Worm (Caenorhabditis elegans) whole organism, L2 larva: ENCODE measurements around the gene T25B6.3.

Experiments used
- F13H6.1 ChIP-seq: sonication (generic microtip); optimal IDR thresholded peaks from 2 replicates; lab custom pipeline; 2016; ENCODE audit warnings: missing genetic modification characterization, missing compliant biosample characterization
- Y55F3AM.14 ChIP-seq: fragments of 200-800 bp; sonication (Bioruptor generic); optimal IDR thresholded peaks from 2 replicates; lab custom pipeline; 2018; ENCODE audit warnings: mild to moderate bottlenecking, missing genetic modification characterization, missing compliant biosample characterization
- ZK546.5 ChIP-seq: sonication (generic microtip); optimal IDR thresholded peaks from 2 replicates; lab custom pipeline; 2017; ENCODE audit warnings: missing biosample characterization, missing genetic modification characterization
- alr-1 ChIP-seq: fragments of 150-350 bp; optimal IDR thresholded peaks from 2 replicates; lab custom pipeline; 2014; ENCODE audit warnings: missing biosample characterization, missing genetic modification characterization
- aly-2 ChIP-seq: fragments of 150-350 bp; optimal IDR thresholded peaks from 2 replicates; lab custom pipeline; 2014; ENCODE audit warnings: missing biosample characterization, missing genetic modification characterization
- blmp-1 ChIP-seq: sonication (generic microtip); optimal IDR thresholded peaks from 2 replicates; lab custom pipeline; 2017; ENCODE audit warnings: missing genetic modification characterization, mild to moderate bottlenecking, missing compliant biosample characterization, antibody characterized with exemption, moderate library complexity; ENCODE audit not compliant: insufficient read depth
- ceh-16 ChIP-seq: fragments of 150-350 bp; optimal IDR thresholded peaks from 2 replicates; lab custom pipeline; 2014; ENCODE audit warnings: missing biosample characterization, missing genetic modification characterization
- ceh-82 ChIP-seq: fragments of 150-350 bp; optimal IDR thresholded peaks from 2 replicates; lab custom pipeline; 2014; ENCODE audit warnings: missing biosample characterization, missing genetic modification characterization
- crh-2 ChIP-seq: sonication (generic microtip); optimal IDR thresholded peaks from 2 replicates; lab custom pipeline; 2017; ENCODE audit warnings: missing biosample characterization, missing genetic modification characterization
- egl-27 ChIP-seq: sonication (generic microtip); optimal IDR thresholded peaks from 3 replicates; lab custom pipeline; 2017; ENCODE audit warnings: missing biosample characterization, missing genetic modification reagents, missing genetic modification characterization
- elt-1 ChIP-seq: fragments of 150-350 bp; optimal IDR thresholded peaks from 2 replicates; lab custom pipeline; 2014; ENCODE audit warnings: missing biosample characterization, missing genetic modification characterization
- elt-3 ChIP-seq: sonication (generic microtip); optimal IDR thresholded peaks from 2 replicates; lab custom pipeline; 2017; ENCODE audit warnings: missing biosample characterization, missing genetic modification characterization
- fos-1 ChIP-seq: fragments of 150-350 bp; optimal IDR thresholded peaks from 2 replicates; lab custom pipeline; 2014; ENCODE audit warnings: missing biosample characterization, missing genetic modification characterization
- gmeb-1 ChIP-seq: fragments of 150-350 bp; optimal IDR thresholded peaks from 2 replicates; lab custom pipeline; 2014; ENCODE audit warnings: missing biosample characterization, missing genetic modification characterization
- mdl-1 ChIP-seq, 2 experiments: fragments of 150-350 bp in 1 of 2; sonication (generic microtip) in 1 of 2; optimal IDR thresholded peaks; 2 replicates each; lab custom pipeline; 2017; ENCODE audit warnings: missing biosample characterization in 2 of 2, missing genetic modification characterization in 2 of 2
- nhr-10 ChIP-seq: sonication (generic microtip); optimal IDR thresholded peaks from 2 replicates; lab custom pipeline; 2017; ENCODE audit warnings: missing biosample characterization, missing genetic modification characterization
- nhr-129 ChIP-seq: fragments of 150-350 bp; optimal IDR thresholded peaks from 2 replicates; lab custom pipeline; 2014; ENCODE audit warnings: missing biosample characterization, missing genetic modification characterization
- nhr-21 ChIP-seq: fragments of 150-350 bp; optimal IDR thresholded peaks from 2 replicates; lab custom pipeline; 2014; ENCODE audit warnings: missing biosample characterization, missing genetic modification characterization
- nhr-23 ChIP-seq: fragments of 150-350 bp; optimal IDR thresholded peaks from 2 replicates; lab custom pipeline; 2014; ENCODE audit warnings: missing biosample characterization, missing genetic modification reagents, missing genetic modification characterization
- nhr-237 ChIP-seq: fragments of 150-350 bp; optimal IDR thresholded peaks from 2 replicates; lab custom pipeline; 2014; ENCODE audit warnings: missing biosample characterization, missing genetic modification characterization
- nhr-25 ChIP-seq: fragments of 150-350 bp; sonication (generic microtip); optimal IDR thresholded peaks from 3 replicates; lab custom pipeline; 2014; ENCODE audit warnings: missing biosample characterization, missing genetic modification characterization
- nhr-6 ChIP-seq: fragments of 150-350 bp; optimal IDR thresholded peaks from 2 replicates; lab custom pipeline; 2014; ENCODE audit warnings: missing biosample characterization, missing genetic modification characterization
- nhr-77 ChIP-seq: fragments of 150-350 bp; optimal IDR thresholded peaks from 2 replicates; lab custom pipeline; 2014; ENCODE audit warnings: missing biosample characterization, missing genetic modification characterization
- skn-1 ChIP-seq: sonication (generic microtip); optimal IDR thresholded peaks from 2 replicates; lab custom pipeline; 2017; ENCODE audit warnings: missing biosample characterization, missing genetic modification characterization
- sma-3 ChIP-seq: sonication (generic microtip); optimal IDR thresholded peaks from 2 replicates; lab custom pipeline; 2016; ENCODE audit warnings: missing genetic modification reagents, missing genetic modification characterization, missing compliant biosample characterization
- sma-9 ChIP-seq, 2 experiments: fragments of 150-350 bp in 1 of 2; sonication (generic microtip) in 1 of 2; optimal IDR thresholded peaks; 2 replicates each; lab custom pipeline; 2014 to 2016; ENCODE audit warnings: missing genetic modification characterization in 2 of 2, mild to moderate bottlenecking in 1 of 2, missing biosample characterization in 1 of 2, missing compliant biosample characterization in 1 of 2, missing genetic modification reagents in 1 of 2, moderate library complexity in 1 of 2
- snpc-4 ChIP-seq: fragments of 150-350 bp; optimal IDR thresholded peaks from 2 replicates; lab custom pipeline; 2014; ENCODE audit warnings: missing biosample characterization, missing genetic modification characterization
- unc-55 ChIP-seq: fragments of 150-350 bp; sonication (generic microtip); optimal IDR thresholded peaks from 3 replicates; lab custom pipeline; 2014; ENCODE audit warnings: missing biosample characterization, missing genetic modification reagents, missing genetic modification characterization
- unc-62 ChIP-seq: fragments of 150-350 bp; optimal IDR thresholded peaks from 2 replicates; lab custom pipeline; 2014; ENCODE audit warnings: missing biosample characterization, missing genetic modification reagents, missing genetic modification characterization
- zag-1 ChIP-seq: fragments of 150-350 bp; optimal IDR thresholded peaks from 2 replicates; lab custom pipeline; 2014; ENCODE audit warnings: missing biosample characterization, missing genetic modification characterization
- ztf-1 ChIP-seq: fragments of 200-800 bp; sonication (Bioruptor generic); conservative IDR thresholded peaks from 2 replicates; pipeline ENCODE4 v1.3.6; 2022; ENCODE audit warnings: missing genetic modification characterization, missing compliant biosample characterization
- ztf-11 ChIP-seq: sonication (generic microtip); optimal IDR thresholded peaks from 2 replicates; lab custom pipeline; 2017; ENCODE audit warnings: missing biosample characterization, missing genetic modification characterization
- ztf-4 ChIP-seq: fragments of 150-350 bp; optimal IDR thresholded peaks from 2 replicates; lab custom pipeline; 2014; ENCODE audit warnings: missing biosample characterization, missing genetic modification characterization

T25B6.3 gene

ce11 chrX:9022779-9023178 lies 4.6 kb upstream of the T25B6.3 start, which contains the start of gene T25B6.6:
T25B6.6 (minus strand) TSS chrX:9022879.
- TF ChIP-seq mdl-1 (tag; optimal IDR thresholded peaks at IDR 0.05; lab: Kevin White, UChicago), result no peak
- TF ChIP-seq zag-1 (tag; lab: Kevin White, UChicago), result no peak
- no peak for TF ChIP-seq nhr-237 (tag; lab: Kevin White, UChicago)
- TF ChIP-seq crh-2 (tag; lab: Kevin White, UChicago), result no peak
- TF ChIP-seq ceh-16 (tag; lab: Kevin White, UChicago), result no peak
- no peak for TF ChIP-seq sma-9 (GFP tag; optimal IDR thresholded peaks at IDR 0.05; lab: Kevin White, UChicago)
- no peak for TF ChIP-seq sma-9 (tag; optimal IDR thresholded peaks at IDR 0.05; lab: Kevin White, UChicago)
- TF ChIP-seq unc-55 (GFP tag; lab: Kevin White, UChicago), result no peak
- TF ChIP-seq nhr-129 (tag; lab: Kevin White, UChicago), result no peak
- no peak for TF ChIP-seq ztf-11 (tag; lab: Kevin White, UChicago)
- TF ChIP-seq snpc-4, result no peak
- no peak for TF ChIP-seq nhr-23 (tag; lab: Kevin White, UChicago)
- no peak for TF ChIP-seq sma-3
- TF ChIP-seq egl-27, result no peak
- TF ChIP-seq alr-1 (tag; lab: Kevin White, UChicago), result no peak
- TF ChIP-seq nhr-6 (tag; lab: Kevin White, UChicago), result no peak
- TF ChIP-seq ceh-82 (tag; lab: Kevin White, UChicago), result no peak
- no peak for TF ChIP-seq ZK546.5

DNA sequence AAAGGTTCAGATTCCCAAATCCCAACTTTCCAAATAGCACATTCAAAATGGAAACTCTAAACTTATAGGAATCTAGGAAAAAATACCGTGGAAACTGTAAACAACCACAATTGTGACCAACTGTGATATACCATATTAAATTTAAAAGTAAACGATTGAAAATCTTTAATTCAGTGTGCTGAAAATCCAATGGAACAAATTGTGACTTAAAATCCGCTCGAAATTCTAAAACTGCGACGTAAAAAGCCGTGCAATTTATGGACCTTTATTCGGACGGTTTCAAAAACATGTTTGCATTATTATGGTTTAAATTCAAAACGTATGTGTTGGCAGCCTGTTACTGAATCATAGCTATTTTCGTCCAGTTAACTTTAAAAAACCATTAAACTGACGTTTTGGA lies 3.6 kb upstream of the T25B6.3 start:
- TF ChIP-seq nhr-6 (tag; lab: Kevin White, UChicago) (no peak), ZK546.5 (no peak), nhr-21 (tag; lab: Kevin White, UChicago) (no peak)

DNA sequence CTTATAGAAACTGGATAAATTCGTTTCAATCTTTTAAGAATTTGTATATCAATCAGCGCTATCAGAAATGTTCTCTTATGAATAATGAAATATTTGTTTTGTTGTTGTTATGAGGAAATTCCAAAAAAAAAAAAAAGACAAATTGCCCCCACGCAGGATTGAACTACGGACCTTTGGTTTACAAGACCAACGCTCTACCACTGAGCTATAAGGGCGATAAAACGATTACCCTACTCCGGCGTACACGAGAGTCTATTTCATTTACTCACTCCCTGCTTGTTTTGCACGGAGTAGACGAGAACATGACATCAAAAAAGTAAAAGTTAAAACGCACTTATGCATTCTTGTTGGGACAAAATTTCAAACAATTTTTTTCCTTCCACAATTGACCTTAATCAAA lies 3.1 kb upstream of the T25B6.3 start:
- TF ChIP-seq sma-3 (peak; percentile 10), fos-1 (peak; percentile 25), F13H6.1 (tag; lab: Kevin White, UChicago) (no peak), nhr-23 (tag; lab: Kevin White, UChicago) (no peak), sma-9 (GFP tag; optimal IDR thresholded peaks at IDR 0.05; lab: Kevin White, UChicago) (peak; percentile 42), sma-9 (tag; optimal IDR thresholded peaks at IDR 0.05; lab: Kevin White, UChicago) (no peak), crh-2 (tag; lab: Kevin White, UChicago) (peak; percentile 4), nhr-21 (tag; lab: Kevin White, UChicago) (peak; percentile 26)

DNA sequence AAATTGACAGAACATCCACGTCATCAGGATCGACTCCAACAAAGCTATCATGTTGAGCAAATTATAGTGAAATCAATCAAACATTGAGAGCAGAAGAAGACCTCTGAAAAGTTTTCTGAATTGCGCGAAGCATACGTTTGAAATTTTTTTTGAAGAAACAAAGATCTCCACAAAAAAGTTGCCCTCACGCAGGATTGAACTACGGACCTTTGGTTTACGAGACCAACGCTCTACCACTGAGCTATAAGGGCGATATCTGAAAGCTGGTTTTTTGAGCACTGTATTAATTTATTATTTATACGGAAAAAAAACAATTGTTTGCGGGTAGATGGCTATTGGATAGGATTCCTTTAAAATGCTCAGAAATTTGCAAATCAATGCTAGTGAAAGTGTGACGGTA lies 1.9 kb upstream of the T25B6.3 start:
- no peak for TF ChIP-seq F13H6.1 (tag; lab: Kevin White, UChicago)

DNA sequence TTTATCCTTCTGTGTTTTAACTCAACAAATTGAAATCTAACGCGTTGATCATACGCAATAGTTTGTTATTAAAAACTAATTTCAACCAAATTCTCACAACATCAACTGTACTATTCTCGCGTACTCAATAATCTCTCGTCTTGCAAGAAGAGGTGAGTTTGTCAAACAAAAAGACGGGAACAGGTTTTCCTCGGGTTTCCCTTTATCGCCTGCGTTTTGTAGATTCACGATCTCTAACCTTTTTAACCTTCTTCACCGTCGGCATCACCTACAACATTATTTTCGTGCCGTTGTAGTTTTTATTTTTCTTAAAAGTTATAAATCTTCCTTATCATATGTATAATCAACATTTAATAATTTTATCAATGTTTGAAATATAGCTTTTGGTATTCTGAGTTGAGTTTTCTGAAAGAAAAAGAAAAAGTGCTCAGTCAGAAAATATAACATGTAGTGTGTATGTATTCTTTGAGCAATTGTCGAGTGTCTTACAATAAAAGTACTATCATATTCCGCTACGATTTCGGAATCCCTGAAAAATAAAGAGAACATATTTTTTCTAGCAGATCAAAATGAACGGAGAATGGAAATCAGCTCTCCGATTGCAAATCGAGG lies 1.6 kb downstream of the T25B6.3 start, which contains the start of gene snf-12:
Gene snf-12 (plus strand): TSS at position 562 of the 612 bp plus-strand sequence.
- no peak for TF ChIP-seq mdl-1 (tag; optimal IDR thresholded peaks at IDR 0.05; lab: Kevin White, UChicago)
- TF ChIP-seq nhr-77 (tag; lab: Kevin White, UChicago), result no peak
- TF ChIP-seq skn-1 (tag; lab: Kevin White, UChicago), result no peak
- TF ChIP-seq ztf-11 (tag; lab: Kevin White, UChicago), result no peak
- no peak for TF ChIP-seq nhr-237 (tag; lab: Kevin White, UChicago)
- TF ChIP-seq gmeb-1 (tag; lab: Kevin White, UChicago), result no peak
- peak; percentile 35 for TF ChIP-seq sma-3
- TF ChIP-seq nhr-25 (tag; lab: Kevin White, UChicago), result peak; percentile 63
- no peak for TF ChIP-seq aly-2 (tag; lab: Kevin White, UChicago)
- no peak for TF ChIP-seq ZK546.5
- TF ChIP-seq ztf-1 (GFP tag; lab: Robert Waterston, UW), result no peak
- TF ChIP-seq elt-3 (tag; lab: Kevin White, UChicago), result no peak
- no peak for TF ChIP-seq Y55F3AM.14

DNA sequence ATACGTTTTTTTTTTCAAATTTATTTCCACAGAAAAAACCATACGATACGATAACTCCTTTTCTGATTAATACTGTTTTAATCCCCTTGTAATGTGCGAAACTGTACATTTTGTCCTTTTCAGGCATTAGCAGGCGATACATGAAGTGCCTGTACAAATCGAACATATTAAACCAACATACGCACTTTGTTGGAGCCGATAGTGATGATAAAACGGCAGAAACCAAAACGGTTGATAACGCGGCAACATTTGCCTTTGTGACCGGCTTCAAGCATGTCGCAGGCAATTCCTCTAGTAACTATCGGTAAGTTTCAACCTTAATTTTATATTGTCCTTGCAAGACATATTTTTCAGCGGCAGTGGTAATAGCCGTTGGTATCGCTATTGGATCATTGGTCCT lies 6.9 kb downstream of the T25B6.3 start, which contains the start of gene nep-22:
Gene nep-22 (plus strand): TSS at position 245 of the 400 bp plus-strand sequence.
- TF ChIP-seq fos-1, result peak; percentile 86
- no peak for TF ChIP-seq F13H6.1 (tag; lab: Kevin White, UChicago)

DNA sequence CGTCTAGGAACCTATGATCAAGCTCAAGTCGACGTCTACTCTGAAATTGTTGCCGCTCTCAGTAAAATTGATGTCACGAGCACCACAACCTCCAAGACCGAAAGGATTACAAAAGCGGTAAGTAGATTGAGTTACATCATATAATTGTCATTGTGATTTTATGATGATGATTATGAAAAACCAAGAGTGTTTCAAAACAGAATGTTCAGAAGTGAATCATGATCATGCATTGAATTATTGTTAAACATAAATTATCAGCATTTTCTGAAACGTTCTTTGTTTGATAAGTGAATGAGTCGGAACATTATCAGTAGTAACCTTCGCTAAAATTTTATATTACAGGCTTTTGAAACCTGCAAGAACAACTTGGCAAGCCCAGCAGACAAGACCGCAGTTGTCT lies 7.7 kb downstream of the T25B6.3 start:
- TF ChIP-seq fos-1 (peak; percentile 84), zag-1 (tag; lab: Kevin White, UChicago) (no peak), elt-1 (tag; lab: Kevin White, UChicago) (no peak), elt-3 (tag; lab: Kevin White, UChicago) (no peak), ztf-4 (tag; lab: Kevin White, UChicago) (no peak), mdl-1 (tag; optimal IDR thresholded peaks at IDR 0.05; lab: Kevin White, UChicago) (no peak), crh-2 (tag; lab: Kevin White, UChicago) (peak; percentile 40), nhr-10 (tag; lab: Kevin White, UChicago) (no peak), blmp-1 (tag; lab: Kevin White, UChicago) (no peak), sma-3 (no peak), egl-27 (no peak), Y55F3AM.14 (no peak), ceh-16 (tag; lab: Kevin White, UChicago) (no peak), nhr-129 (tag; lab: Kevin White, UChicago) (peak; percentile 50), ZK546.5 (no peak), skn-1 (tag; lab: Kevin White, UChicago) (peak; percentile 65), unc-62 (GFP tag; lab: Kevin White, UChicago) (no peak)
